Worm (Caenorhabditis elegans) whole organism, young adult: ENCODE data around the gene C29E4.17.
A peak's percentile ranks its signal among the peaks of the same experiment; 100 is the strongest.
"Not testable (repeated sequence)": the region's sequence is repeated elsewhere in the genome, so short reads cannot be mapped to it uniquely, and the experiment has no call there.

Experiments used
- B0261.1 ChIP-seq: sonication (generic microtip); optimal IDR thresholded peaks from 2 replicates; lab custom pipeline; 2016; ENCODE audit warnings: mild to moderate bottlenecking, missing genetic modification characterization, moderate library complexity, missing compliant biosample characterization
- C17E4.6 ChIP-seq: fragments of 200-800 bp; sonication (Bioruptor generic); IDR thresholded peaks from 2 replicates; pipeline ENCODE4 v1.3.6; 2022; ENCODE audit warnings: missing genetic modification reagents, missing genetic modification characterization, missing compliant biosample characterization
- F33H1.4 ChIP-seq: fragments of 200-800 bp; sonication (Bioruptor generic); IDR thresholded peaks from 2 replicates; pipeline ENCODE4 v1.3.6; 2022; ENCODE audit warnings: missing genetic modification reagents, missing genetic modification characterization, missing compliant biosample characterization
- F37B4.10 ChIP-seq: fragments of 200-800 bp; sonication (Bioruptor generic); IDR thresholded peaks from 2 replicates; pipeline ENCODE4 v1.3.6; 2022; ENCODE audit warnings: missing genetic modification characterization, missing compliant biosample characterization
- F57A8.1 ChIP-seq: fragments of 200-800 bp; sonication (Bioruptor generic); optimal IDR thresholded peaks from 2 replicates; lab custom pipeline; 2018; ENCODE audit warnings: mild to moderate bottlenecking, missing genetic modification characterization, moderate library complexity, missing compliant biosample characterization
- Y56A3A.18 ChIP-seq: fragments of 200-800 bp; sonication (Bioruptor generic); IDR thresholded peaks from 2 replicates; pipeline ENCODE4 v1.3.6; 2022; ENCODE audit warnings: missing genetic modification reagents, missing genetic modification characterization, missing compliant biosample characterization
- Y95B8A.8 ChIP-seq: fragments of 200-800 bp; sonication (Bioruptor generic); IDR thresholded peaks from 2 replicates; pipeline ENCODE4 v1.3.6; 2022; ENCODE audit warnings: missing genetic modification reagents, missing genetic modification characterization, missing compliant biosample characterization
- aptf-3 ChIP-seq: fragments of 200-800 bp; sonication (Bioruptor generic); IDR thresholded peaks from 2 replicates; pipeline ENCODE4 v1.3.6; 2022; ENCODE audit warnings: missing genetic modification characterization, missing compliant biosample characterization
- attf-6 ChIP-seq: fragments of 200-800 bp; sonication (Bioruptor generic); IDR thresholded peaks from 2 replicates; pipeline ENCODE4 v1.3.6; 2022; ENCODE audit warnings: missing genetic modification reagents, missing genetic modification characterization, missing compliant biosample characterization
- cebp-1 ChIP-seq, 2 experiments: fragments of 200-800 bp in 1 of 2; sonication (Bioruptor generic) in 1 of 2; sonication (generic microtip) in 1 of 2; IDR thresholded peaks in 1 of 2; optimal IDR thresholded peaks in 1 of 2; 2 replicates each; pipeline versions ENCODE4 v1.3.6 to Lab custom; 2017 to 2022; ENCODE audit warnings: missing compliant biosample characterization in 2 of 2, missing genetic modification characterization in 2 of 2, mild to moderate bottlenecking in 1 of 2, missing genetic modification reagents in 1 of 2, moderate library complexity in 1 of 2
- cebp-2 ChIP-seq: fragments of 200-800 bp; sonication (Bioruptor generic); IDR thresholded peaks from 2 replicates; pipeline ENCODE4 v1.3.6; 2022; ENCODE audit warnings: missing genetic modification characterization, missing compliant biosample characterization
- egl-44 ChIP-seq: fragments of 200-800 bp; sonication (Bioruptor generic); IDR thresholded peaks from 2 replicates; pipeline ENCODE4 v1.3.6; 2022; ENCODE audit warnings: missing genetic modification reagents, missing genetic modification characterization, missing compliant biosample characterization
- egrh-3 ChIP-seq: fragments of 200-800 bp; sonication (Bioruptor generic); IDR thresholded peaks from 2 replicates; pipeline ENCODE4 v1.3.6; 2022; ENCODE audit warnings: missing genetic modification reagents, missing genetic modification characterization, missing compliant biosample characterization
- hmg-1.2 ChIP-seq: fragments of 200-800 bp; sonication (Bioruptor generic); IDR thresholded peaks from 2 replicates; pipeline ENCODE4 v1.3.6; 2022; ENCODE audit warnings: missing genetic modification reagents, missing genetic modification characterization, missing compliant biosample characterization
- hsf-1 ChIP-seq: fragments of 200-800 bp; sonication (Bioruptor generic); IDR thresholded peaks from 2 replicates; pipeline ENCODE4 v1.3.6; 2022; ENCODE audit warnings: missing genetic modification reagents, missing genetic modification characterization, missing compliant biosample characterization
- lin-26 ChIP-seq: fragments of 200-800 bp; sonication (Bioruptor generic); IDR thresholded peaks from 2 replicates; pipeline ENCODE4 v1.3.6; 2022; ENCODE audit warnings: missing genetic modification reagents, missing genetic modification characterization, missing compliant biosample characterization
- madf-3 ChIP-seq: fragments of 200-800 bp; sonication (Bioruptor generic); IDR thresholded peaks from 2 replicates; pipeline ENCODE4 v1.3.6; 2022; ENCODE audit warnings: missing genetic modification reagents, missing genetic modification characterization, missing compliant biosample characterization
- madf-8 ChIP-seq: fragments of 200-800 bp; sonication (Bioruptor generic); conservative IDR thresholded peaks from 2 replicates; pipeline ENCODE4 v1.3.6; 2022; ENCODE audit warnings: missing genetic modification reagents, missing genetic modification characterization, missing compliant biosample characterization
- mcd-1 ChIP-seq: fragments of 200-800 bp; sonication (Bioruptor generic); IDR thresholded peaks from 2 replicates; pipeline ENCODE4 v1.3.6; 2022; ENCODE audit warnings: missing genetic modification reagents, missing genetic modification characterization, missing compliant biosample characterization
- nfyb-1 ChIP-seq: fragments of 200-800 bp; sonication (Bioruptor generic); IDR thresholded peaks from 2 replicates; pipeline ENCODE4 v1.3.6; 2022; ENCODE audit warnings: missing genetic modification reagents, missing genetic modification characterization, missing compliant biosample characterization
- pbrm-1 ChIP-seq: fragments of 200-800 bp; sonication (Bioruptor generic); IDR thresholded peaks from 2 replicates; pipeline ENCODE4 v1.3.6; 2022; ENCODE audit warnings: missing genetic modification reagents, missing genetic modification characterization, missing compliant biosample characterization
- rcor-1 ChIP-seq: fragments of 200-800 bp; sonication (Bioruptor generic); IDR thresholded peaks from 2 replicates; pipeline ENCODE4 v1.3.6; 2022; ENCODE audit warnings: missing genetic modification reagents, missing genetic modification characterization, missing compliant biosample characterization
- rpc-1 ChIP-seq, 2 experiments: fragments of 150-350 bp in 1 of 2; sonication (generic microtip) in 1 of 2; optimal IDR thresholded peaks; 2 replicates each; lab custom pipeline; 2014 to 2018; ENCODE audit warnings: missing biosample characterization in 1 of 2, missing genetic modification characterization in 1 of 2, missing genetic modification reagents in 1 of 2, missing genotype in 1 of 2
- tbp1 ChIP-seq: fragments of 200-800 bp; sonication (Bioruptor generic); optimal IDR thresholded peaks from 2 replicates; lab custom pipeline; 2018; ENCODE audit warnings: mild to moderate bottlenecking, missing genetic modification characterization, missing compliant biosample characterization
- unc-130 ChIP-seq: sonication (generic microtip); optimal IDR thresholded peaks from 2 replicates; lab custom pipeline; 2016; ENCODE audit warnings: missing genetic modification reagents, missing genetic modification characterization, missing compliant biosample characterization
- zfh-2 ChIP-seq: fragments of 200-800 bp; sonication (Bioruptor generic); conservative IDR thresholded peaks from 2 replicates; pipeline ENCODE4 v1.3.6; 2022; ENCODE audit warnings: missing genetic modification reagents, missing genetic modification characterization, missing compliant biosample characterization
- ztf-28 ChIP-seq: fragments of 200-800 bp; sonication (Bioruptor generic); IDR thresholded peaks from 2 replicates; pipeline ENCODE4 v1.3.6; 2022; ENCODE audit warnings: missing genetic modification reagents, missing genetic modification characterization, missing compliant biosample characterization
- ztf-6 ChIP-seq: fragments of 200-800 bp; sonication (Bioruptor generic); IDR thresholded peaks from 2 replicates; pipeline ENCODE4 v1.3.6; 2022; ENCODE audit warnings: missing genetic modification reagents, missing genetic modification characterization, missing compliant biosample characterization

C29E4.17 gene

DNA sequence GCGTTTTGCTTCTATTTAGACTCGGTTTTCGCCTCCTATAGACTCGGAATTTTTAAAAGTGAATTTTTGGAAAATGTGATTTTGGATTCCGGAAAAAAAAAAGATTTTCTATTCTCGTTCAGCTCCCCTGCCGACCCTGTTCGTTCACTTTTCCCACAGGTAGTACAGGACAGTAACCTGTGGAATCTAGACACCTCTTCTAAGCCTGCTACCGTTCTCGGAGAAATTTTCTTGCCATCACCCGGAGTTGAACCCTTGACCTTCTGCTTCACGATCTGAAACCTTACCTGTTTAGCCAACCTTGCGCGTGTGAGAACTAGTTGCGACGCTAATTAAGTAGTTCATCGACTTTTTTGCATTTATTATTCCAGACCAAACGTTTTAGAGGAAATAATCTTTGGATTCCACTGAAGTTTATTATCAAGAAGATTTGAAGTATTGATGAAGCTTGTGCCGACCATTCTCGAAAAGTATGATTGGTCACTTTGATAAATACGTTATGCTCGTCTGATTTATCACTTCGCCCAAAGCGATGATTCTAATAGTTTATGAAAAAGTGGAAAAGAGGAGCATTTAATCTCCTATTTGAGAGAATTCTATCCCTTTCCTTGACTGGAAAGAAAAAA lies 31.5 kb downstream of the C29E4.17 start (continued):
- peak; percentile 58 for TF ChIP-seq rcor-1
- peak; percentile 49 for TF ChIP-seq B0261.1 (tag; lab: Kevin White, UChicago)
- 0 out of 2 replicates have a peak, but pooled peaks have one; percentile 49 for TF ChIP-seq cebp-2 (GFP tag; lab: Robert Waterston, UW)
- peak; percentile 91 for TF ChIP-seq egl-44 (GFP tag; lab: Robert Waterston, UW)
- TF ChIP-seq madf-8 (GFP tag; lab: Robert Waterston, UW): 0 out of 2 replicates have a peak, but pooled peaks have one; percentile 9
- TF ChIP-seq pbrm-1: peak; percentile 57; the same call in 1 of the 2 replicates
- TF ChIP-seq hmg-1.2: peak; percentile 39
- peak; percentile 54; the same call in 1 of the 2 replicates for TF ChIP-seq madf-3 (GFP tag; lab: Robert Waterston, UW)
- peak; percentile 63 for TF ChIP-seq F33H1.4
- TF ChIP-seq Y56A3A.18: peak; percentile 54; the same call in 1 of the 2 replicates
- peak; percentile 30; the same call in 1 of the 2 replicates for TF ChIP-seq egrh-3 (GFP tag; lab: Robert Waterston, UW)
- TF ChIP-seq hsf-1: peak; percentile 75
- TF ChIP-seq Y95B8A.8 (GFP tag; lab: Robert Waterston, UW): peak; percentile 54; the same call in 1 of the 2 replicates
- peak; percentile 42; the same call in 1 of the 2 replicates for TF ChIP-seq mcd-1 (GFP tag; lab: Robert Waterston, UW)
- peak; percentile 84; the same call in 1 of the 2 replicates for TF ChIP-seq aptf-3 (GFP tag; lab: Robert Waterston, UW)
- peak; percentile 71 for TF ChIP-seq tbp1 (GFP tag; lab: Kevin White, UChicago)
- peak; percentile 61; the same call in 1 of the 2 replicates for TF ChIP-seq C17E4.6 (GFP tag; lab: Robert Waterston, UW)
- TF ChIP-seq, all 124 proteins: peak for 32; not testable (repeated sequence) for 92

DNA sequence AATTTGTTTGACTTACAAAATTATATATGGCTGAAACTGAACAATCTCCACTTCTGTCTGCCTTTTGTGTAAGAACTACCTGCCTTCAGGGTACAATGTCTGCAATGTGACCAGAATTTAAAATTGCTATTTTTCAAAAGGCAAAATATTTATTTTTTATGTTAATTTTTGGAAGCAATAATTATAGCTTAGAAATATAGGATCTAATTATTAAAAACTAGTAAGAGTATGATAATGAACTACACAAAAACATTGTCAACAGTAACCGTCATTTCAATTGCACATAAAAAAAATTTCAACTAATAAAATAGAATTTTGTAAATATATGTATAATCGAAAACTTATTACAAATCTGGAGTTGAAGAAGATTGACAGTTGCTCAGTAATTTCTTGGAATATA lies 34.7 kb downstream of the C29E4.17 start, which contains the start of gene C29E4.9:
Gene C29E4.9, minus strand, starts transcription at position 101 of the 400 bp plus-strand sequence.
- no peak for TF ChIP-seq nfyb-1 (GFP tag; lab: Robert Waterston, UW)
- no peak for TF ChIP-seq egl-44 (GFP tag; lab: Robert Waterston, UW)
- no peak for TF ChIP-seq F37B4.10 (GFP tag; lab: Robert Waterston, UW)
- no peak for TF ChIP-seq F57A8.1
- no peak for TF ChIP-seq Y95B8A.8 (GFP tag; lab: Robert Waterston, UW)
- no peak for TF ChIP-seq ztf-28
- no peak for TF ChIP-seq lin-26 (GFP tag; lab: Robert Waterston, UW)
- TF ChIP-seq F33H1.4: no peak
- no peak for TF ChIP-seq attf-6
- TF ChIP-seq ztf-6: no peak
- no peak for TF ChIP-seq madf-8 (GFP tag; lab: Robert Waterston, UW)
- TF ChIP-seq mcd-1 (GFP tag; lab: Robert Waterston, UW): no peak
- no peak for TF ChIP-seq rcor-1

DNA sequence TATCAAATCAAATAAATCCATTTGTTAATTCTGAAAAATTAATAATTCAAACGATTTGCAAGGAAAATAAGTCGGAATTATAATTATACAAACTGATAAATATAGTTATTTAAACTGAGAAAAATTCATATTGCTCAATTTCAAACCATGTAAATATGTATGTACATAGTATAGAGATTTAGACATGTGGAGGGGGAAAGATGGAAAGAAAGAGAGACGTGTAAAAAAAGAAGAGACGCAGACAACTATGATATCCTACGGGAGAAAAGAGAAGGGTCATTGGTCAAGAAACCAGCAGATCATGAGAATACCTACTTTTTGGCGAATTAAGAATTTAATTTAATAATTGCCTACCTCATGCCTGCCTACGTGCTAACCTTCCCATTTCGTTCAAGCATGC lies 35.8 kb downstream of the C29E4.17 start, which contains the start of gene C29E4.11:
Gene C29E4.11, minus strand, starts transcription at position 30 of the 400 bp plus-strand sequence.
- TF ChIP-seq zfh-2 (no peak), unc-130 (GFP tag; lab: Kevin White, UChicago) (no peak), B0261.1 (tag; lab: Kevin White, UChicago) (no peak), hmg-1.2 (peak; percentile 85)

DNA sequence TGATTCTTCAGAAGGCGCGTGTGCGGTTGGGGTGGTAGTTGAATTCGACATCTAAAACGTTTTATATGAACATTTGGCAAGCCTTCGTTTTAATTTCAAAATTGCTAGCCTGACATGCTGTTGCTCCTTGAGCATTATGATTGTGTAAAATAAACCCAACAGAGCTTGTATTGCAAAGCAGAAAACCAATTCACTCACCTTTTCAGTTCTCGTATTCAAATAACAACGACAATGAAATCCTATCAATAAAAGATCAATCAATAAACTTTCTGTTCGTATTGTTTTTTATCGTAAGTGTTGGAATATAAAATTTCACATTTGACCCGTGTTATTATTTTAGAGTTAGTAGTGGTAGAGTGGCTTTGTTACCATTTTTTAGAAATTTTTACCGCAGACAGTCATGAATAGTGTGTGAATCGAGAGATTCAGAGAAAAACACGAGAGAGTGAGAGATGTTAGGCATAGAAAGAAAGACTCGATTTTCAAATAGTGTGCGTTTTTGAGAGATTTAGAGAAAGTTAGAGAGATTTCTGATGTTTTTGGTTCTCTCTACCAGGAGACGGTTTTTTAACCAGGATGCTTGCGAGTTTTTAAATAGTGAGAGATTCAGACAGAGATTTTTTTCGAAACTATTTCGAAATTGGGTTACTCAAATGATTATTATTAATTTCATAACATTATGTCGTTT lies 36.8 kb downstream of the C29E4.17 start, which contains the start of gene F54H12.10:
Gene F54H12.10, minus strand, starts transcription at position 51 of the 688 bp plus-strand sequence.
- peak; percentile 0 for TF ChIP-seq tbp1 (GFP tag; lab: Kevin White, UChicago)
- TF ChIP-seq nfyb-1 (GFP tag; lab: Robert Waterston, UW): peak; percentile 58; the same call in 1 of the 2 replicates
- TF ChIP-seq rpc-1 (optimal IDR thresholded peaks at IDR 0.05; lab: Kevin White, UChicago): peak; percentile 32
- peak; percentile 66 for TF ChIP-seq rpc-1 (tag; optimal IDR thresholded peaks at IDR 0.05; lab: Kevin White, UChicago)
- TF ChIP-seq B0261.1 (tag; lab: Kevin White, UChicago): peak; percentile 43
- peak; percentile 72; the same call in 1 of the 2 replicates for TF ChIP-seq hmg-1.2
- not testable (repeated sequence) for TF ChIP-seq cebp-1 (GFP tag; IDR thresholded peaks at IDR 0.05; lab: Robert Waterston, UW)
- TF ChIP-seq cebp-1 (tag; optimal IDR thresholded peaks at IDR 0.05; lab: Kevin White, UChicago): peak; percentile 40
